Fruit fly (Drosophila melanogaster) whole organism, pupa: Measurements from ENCODE around the gene yellow-e2.
A peak's percentile ranks its signal among the peaks of the same experiment; 100 is the strongest.

Experiments
- CG10348 ChIP-seq: fragments of 200-800 bp; sonication (Bioruptor generic); IDR thresholded peaks from 2 replicates; pipeline ENCODE4 v1.3.6; 2022; ENCODE audit warnings: missing biosample characterization, missing genetic modification characterization
- CG12605 ChIP-seq: fragments of 200-800 bp; sonication (Bioruptor generic); IDR thresholded peaks from 2 replicates; pipeline ENCODE4 v1.3.6; 2022; ENCODE audit warnings: missing biosample characterization, missing genetic modification characterization
- CG13204 ChIP-seq: fragments of 200-800 bp; sonication (Bioruptor generic); optimal IDR thresholded peaks from 2 replicates; lab custom pipeline; 2018; ENCODE audit warnings: missing biosample characterization, mild to moderate bottlenecking, missing genetic modification characterization, moderate library complexity
- CG14655 ChIP-seq: fragments of 200-800 bp; sonication (Bioruptor generic); optimal IDR thresholded peaks from 3 replicates; lab custom pipeline; 2017; ENCODE audit warnings: mild to moderate bottlenecking, missing biosample characterization, missing genetic modification reagents, missing genetic modification characterization
- CG15710 ChIP-seq: fragments of 200-800 bp; sonication (Bioruptor generic); optimal IDR thresholded peaks from 2 replicates; lab custom pipeline; 2018; ENCODE audit warnings: missing biosample characterization, mild to moderate bottlenecking, missing genetic modification characterization, moderate library complexity
- CG17806 ChIP-seq: fragments of 200-800 bp; sonication (Bioruptor generic); optimal IDR thresholded peaks from 2 replicates; lab custom pipeline; 2018; ENCODE audit warnings: missing biosample characterization, mild to moderate bottlenecking, missing genetic modification characterization, moderate library complexity
- CG32121 ChIP-seq: fragments of 200-800 bp; sonication (Bioruptor generic); IDR thresholded peaks from 2 replicates; pipeline ENCODE4 v1.3.6; 2022; ENCODE audit warnings: missing biosample characterization, missing genetic modification characterization
- CG34367 ChIP-seq: fragments of 200-800 bp; sonication (Bioruptor generic); optimal IDR thresholded peaks from 2 replicates; lab custom pipeline; 2018; ENCODE audit warnings: missing biosample characterization, mild to moderate bottlenecking, missing genetic modification characterization
- CG4496 ChIP-seq: fragments of 200-800 bp; sonication (Bioruptor generic); IDR thresholded peaks from 3 replicates; pipeline ENCODE4 v1.3.6; 2022; ENCODE audit warnings: missing biosample characterization, missing genetic modification characterization
- CG8159 ChIP-seq: fragments of 200-800 bp; sonication (Bioruptor generic); optimal IDR thresholded peaks from 3 replicates; lab custom pipeline; 2018; ENCODE audit warnings: missing biosample characterization, mild to moderate bottlenecking, missing genetic modification characterization, moderate library complexity
- CG8301 ChIP-seq: fragments of 200-800 bp; sonication (Bioruptor generic); optimal IDR thresholded peaks from 2 replicates; lab custom pipeline; 2018; ENCODE audit warnings: missing biosample characterization, mild to moderate bottlenecking, missing genetic modification characterization
- CG9948 ChIP-seq: fragments of 200-800 bp; sonication (Bioruptor generic); optimal IDR thresholded peaks from 2 replicates; lab custom pipeline; 2018; ENCODE audit warnings: missing biosample characterization, mild to moderate bottlenecking, missing genetic modification characterization, moderate library complexity
- D1 ChIP-seq: fragments of 200-800 bp; sonication (Bioruptor generic); optimal IDR thresholded peaks from 2 replicates; lab custom pipeline; 2018; ENCODE audit warnings: missing biosample characterization, mild to moderate bottlenecking, missing genetic modification characterization, moderate library complexity
- EcR ChIP-seq: fragments of 200-800 bp; sonication (Bioruptor generic); optimal IDR thresholded peaks from 3 replicates; lab custom pipeline; 2019; ENCODE audit warnings: missing biosample characterization, missing genetic modification characterization, mild to moderate bottlenecking, moderate library complexity, missing genetic modification reagents
- Ets98B ChIP-seq: fragments of 200-800 bp; sonication (Bioruptor generic); IDR thresholded peaks from 2 replicates; pipeline ENCODE4 v1.3.6; 2022; ENCODE audit warnings: missing biosample characterization, missing genetic modification characterization
- Pif1A ChIP-seq: fragments of 200-800 bp; sonication (Bioruptor generic); optimal IDR thresholded peaks from 3 replicates; lab custom pipeline; 2016; ENCODE audit warnings: missing biosample characterization, missing genetic modification characterization
- Pif1B ChIP-seq: fragments of 200-800 bp; sonication (Bioruptor generic); optimal IDR thresholded peaks from 3 replicates; lab custom pipeline; 2016; ENCODE audit warnings: missing biosample characterization, missing genetic modification characterization
- Snoo ChIP-seq: fragments of 200-800 bp; sonication (Bioruptor generic); optimal IDR thresholded peaks from 3 replicates; lab custom pipeline; 2017; ENCODE audit warnings: missing biosample characterization, mild to moderate bottlenecking, missing genetic modification characterization, inconsistent platforms
- fd96Ca ChIP-seq: fragments of 200-800 bp; sonication (Bioruptor generic); IDR thresholded peaks from 3 replicates; pipeline ENCODE4 v1.3.6; 2022; ENCODE audit warnings: missing biosample characterization, missing genetic modification characterization
- gl ChIP-seq: fragments of 200-800 bp; sonication (Bioruptor generic); optimal IDR thresholded peaks from 2 replicates; lab custom pipeline; 2018; ENCODE audit warnings: missing biosample characterization, mild to moderate bottlenecking, missing genetic modification characterization
- rn ChIP-seq: fragments of 200-800 bp; sonication (Bioruptor generic); IDR thresholded peaks from 2 replicates; pipeline ENCODE4 v1.3.6; 2022; ENCODE audit warnings: missing biosample characterization, missing genetic modification characterization

yellow-e2 gene

DNA sequence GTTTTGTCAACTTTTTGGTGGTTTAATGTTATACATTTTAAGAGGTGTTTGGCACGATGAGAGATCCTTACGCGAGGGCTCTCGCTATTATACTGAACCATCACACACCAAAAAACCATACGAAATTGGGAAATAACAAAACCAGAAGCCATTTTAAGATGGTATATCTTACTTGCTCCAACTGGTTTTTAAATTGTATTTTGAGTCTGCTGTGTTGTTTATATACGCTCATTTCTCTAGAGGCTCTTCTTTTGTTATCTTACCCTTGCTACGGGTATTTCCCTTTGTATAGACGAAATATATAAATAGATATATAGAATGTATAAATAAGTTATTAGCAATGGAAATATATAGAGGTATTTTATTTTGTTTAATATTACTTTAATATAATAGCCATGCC, at the start of gene yellow-e2:
Gene yellow-e2 (minus strand): TSS at position 101 of the 400 bp plus-strand sequence.
- peak; percentile 35 for TF ChIP-seq CG8159 (tag; lab: Kevin White, UChicago)
- TF ChIP-seq fd96Ca (GFP tag; lab: Robert Waterston, UW), result no peak

DNA sequence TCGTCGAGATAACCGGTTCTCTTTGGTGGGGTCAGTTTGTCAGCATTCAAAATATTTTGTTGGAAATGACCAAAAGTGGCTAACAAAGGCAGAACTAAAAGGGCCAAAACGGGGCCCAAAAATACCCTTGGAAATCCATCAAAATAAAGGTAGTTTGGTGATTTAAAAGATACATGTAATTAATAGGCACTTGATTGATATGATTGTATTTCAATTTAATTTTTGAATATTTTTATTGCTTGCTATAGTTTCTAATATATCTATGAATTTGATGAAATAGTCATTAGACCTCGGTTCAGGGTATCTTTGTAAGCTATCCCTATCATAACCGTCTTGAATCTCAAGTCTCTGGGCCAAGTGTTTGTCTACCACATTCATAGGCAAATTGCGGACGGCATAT, 47.2 kb upstream of the yellow-e2 start:
- TF ChIP-seq CG8301 (no peak), Snoo (no peak), Pif1A (GFP tag; lab: Kevin White, UChicago) (no peak), CG34367 (tag; lab: Kevin White, UChicago) (no peak), CG32121 (no peak), CG8159 (tag; lab: Kevin White, UChicago) (no peak)

DNA sequence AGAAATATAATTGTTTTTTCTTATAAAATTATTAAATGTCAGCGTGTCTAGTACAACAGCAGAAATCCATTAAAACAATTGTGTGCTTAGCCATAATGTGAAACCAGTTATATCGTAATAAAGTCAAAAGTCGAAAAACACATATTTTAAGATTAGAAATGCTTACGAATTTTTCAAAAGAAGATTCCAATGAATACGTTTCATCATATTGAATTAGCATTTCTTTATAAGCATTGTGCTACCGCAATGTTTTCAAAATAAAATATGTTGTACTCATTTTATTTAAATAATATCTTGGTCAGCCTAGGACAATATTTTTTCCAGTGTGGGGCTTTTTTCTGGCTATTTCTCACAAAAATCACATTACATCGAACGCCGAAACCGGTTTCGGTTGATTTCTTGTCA, 46.1 kb upstream of the yellow-e2 start:
- TF ChIP-seq CG15710 (peak; percentile 86), CG14655 (GFP tag; lab: Kevin White, UChicago) (peak; percentile 91), CG8301 (peak; percentile 83), fd96Ca (GFP tag; lab: Robert Waterston, UW) (0 out of 3 replicates have a peak, but pooled peaks have one; percentile 31), CG32121 (peak; percentile 78), CG34367 (tag; lab: Kevin White, UChicago) (peak; percentile 78), gl (tag; lab: Kevin White, UChicago) (peak; percentile 44), Snoo (peak; percentile 77), CG8159 (tag; lab: Kevin White, UChicago) (peak; percentile 90), D1 (peak; percentile 81), CG13204 (peak; percentile 16), Pif1A (GFP tag; lab: Kevin White, UChicago) (peak; percentile 79), Pif1B (GFP tag; lab: Kevin White, UChicago) (peak; percentile 73), CG12605 (GFP tag; lab: Robert Waterston, UW) (no peak), CG17806 (tag; lab: Kevin White, UChicago) (peak; percentile 80), Ets98B (GFP tag; lab: Robert Waterston, UW) (peak; percentile 26; the same call in 1 of the 2 replicates), CG10348 (GFP tag; lab: Robert Waterston, UW) (no peak), CG9948 (tag; lab: Kevin White, UChicago) (peak; percentile 89), CG4496 (GFP tag; lab: Robert Waterston, UW) (peak; percentile 70; the same call in 2 of the 3 replicates), rn (GFP tag; lab: Robert Waterston, UW) (0 out of 2 replicates have a peak, but pooled peaks have one; percentile 26), EcR (GFP tag; lab: Kevin White, UChicago) (no peak)
- TF ChIP-seq, all 21 proteins: peak for 18

DNA sequence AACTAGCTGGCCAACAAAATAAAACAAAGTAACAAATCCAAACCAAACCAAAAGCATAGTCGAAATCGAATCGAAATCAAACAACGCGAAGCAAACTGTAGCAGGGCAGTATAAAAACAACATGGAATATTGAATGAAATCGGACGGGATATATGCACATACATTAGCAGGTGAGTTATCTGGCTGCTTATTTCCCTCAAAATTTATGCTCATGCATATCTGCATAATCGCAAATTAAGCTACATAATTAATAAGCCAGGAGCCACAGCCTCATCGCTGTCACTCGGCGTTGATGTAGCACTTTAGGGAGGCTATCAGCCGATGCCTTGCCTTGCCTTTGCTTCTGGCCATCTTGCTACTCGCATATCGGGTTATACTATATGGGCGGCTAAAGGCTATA, 45.5 kb upstream of the yellow-e2 start:
- TF ChIP-seq EcR (GFP tag; lab: Kevin White, UChicago) (no peak), Snoo (no peak), rn (GFP tag; lab: Robert Waterston, UW) (no peak), CG13204 (no peak), Ets98B (GFP tag; lab: Robert Waterston, UW) (no peak), CG12605 (GFP tag; lab: Robert Waterston, UW) (no peak), CG15710 (no peak), fd96Ca (GFP tag; lab: Robert Waterston, UW) (no peak), gl (tag; lab: Kevin White, UChicago) (no peak), CG4496 (GFP tag; lab: Robert Waterston, UW) (no peak), CG17806 (tag; lab: Kevin White, UChicago) (no peak)

DNA sequence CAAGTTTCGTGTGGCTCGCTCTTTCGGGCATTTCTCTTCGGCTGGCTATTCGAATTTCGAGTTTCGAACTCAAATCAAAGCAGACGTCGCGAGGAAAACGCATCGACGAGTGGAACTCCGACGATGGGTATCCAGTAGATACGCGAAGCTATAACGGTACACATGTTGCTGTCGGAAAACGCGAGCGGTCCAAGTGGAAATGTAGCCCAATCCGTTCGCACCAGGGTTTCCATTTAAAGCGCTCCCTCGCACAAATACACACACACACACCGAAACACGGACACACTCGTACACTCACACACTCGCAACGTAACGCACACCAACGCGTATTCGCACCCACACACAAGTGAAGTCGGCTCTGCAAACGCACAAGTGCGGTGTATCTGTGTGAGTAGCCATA, 43.5 kb upstream of the yellow-e2 start, which contains the start of gene side-IV:
Gene side-IV (plus strand): TSS at position 253 of the 400 bp plus-strand sequence.
- TF ChIP-seq fd96Ca (GFP tag; lab: Robert Waterston, UW) (peak; percentile 26; the same call in 1 of the 3 replicates), CG4496 (GFP tag; lab: Robert Waterston, UW) (peak; percentile 69; the same call in 2 of the 3 replicates), CG14655 (GFP tag; lab: Kevin White, UChicago) (no peak), Ets98B (GFP tag; lab: Robert Waterston, UW) (peak; percentile 28; the same call in 1 of the 2 replicates), Pif1A (GFP tag; lab: Kevin White, UChicago) (no peak), CG9948 (tag; lab: Kevin White, UChicago) (no peak), CG13204 (peak; percentile 40), CG8301 (no peak), CG12605 (GFP tag; lab: Robert Waterston, UW) (peak; percentile 22; the same call in 1 of the 2 replicates), CG8159 (tag; lab: Kevin White, UChicago) (no peak), Snoo (no peak), CG10348 (GFP tag; lab: Robert Waterston, UW) (no peak), CG32121 (peak; percentile 39; the same call in 1 of the 2 replicates), gl (tag; lab: Kevin White, UChicago) (no peak), EcR (GFP tag; lab: Kevin White, UChicago) (no peak)

DNA sequence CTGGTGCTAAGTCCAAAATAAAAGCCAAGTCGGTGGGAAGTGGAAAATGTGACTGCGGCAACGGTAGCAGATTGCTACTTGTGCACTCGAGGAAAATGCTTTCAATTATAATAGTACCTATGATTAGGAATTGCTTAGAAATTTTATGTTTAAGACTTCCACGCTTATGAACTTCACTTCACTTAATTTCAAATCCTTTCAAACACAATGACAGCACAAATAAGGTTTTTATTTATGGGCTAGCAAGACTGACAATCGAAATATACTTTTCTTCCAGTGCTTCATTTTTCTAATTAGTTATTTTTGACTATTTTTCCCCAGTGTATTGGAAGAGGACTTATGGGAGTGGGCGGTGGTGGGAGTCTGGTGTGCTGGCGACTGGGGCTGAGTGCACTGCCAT, 41.6 kb upstream of the yellow-e2 start:
- no peak for TF ChIP-seq gl (tag; lab: Kevin White, UChicago)
- peak; percentile 34 for TF ChIP-seq CG8301
- TF ChIP-seq rn (GFP tag; lab: Robert Waterston, UW), result no peak
- TF ChIP-seq D1, result no peak
- peak; percentile 42 for TF ChIP-seq CG14655 (GFP tag; lab: Kevin White, UChicago)
- no peak for TF ChIP-seq Pif1A (GFP tag; lab: Kevin White, UChicago)
- TF ChIP-seq CG8159 (tag; lab: Kevin White, UChicago), result no peak
- TF ChIP-seq, all 21 proteins: peak for 2
